Fruit fly (Drosophila melanogaster): ENCODE measurements around the gene Inx2.
A peak's percentile ranks its signal among the peaks of the same experiment; 100 is the strongest.

The Inx2 gene

dm6 chrX:6988632-6989338, 9.7 kb upstream of the Inx2 start (continued):
- TF ChIP-seq CG17829 (tag; optimal IDR thresholded peaks at IDR 0.05) (no peak), ttk (GFP tag; IDR thresholded peaks at IDR 0.05) (no peak), H15 (GFP tag; IDR thresholded peaks at IDR 0.05) (no peak), CG8089 (GFP tag; optimal IDR thresholded peaks at IDR 0.05) (no peak), CG34422 (GFP tag; IDR thresholded peaks at IDR 0.05) (no peak), CG4730 (GFP tag; IDR thresholded peaks at IDR 0.05) (no peak), CG8924 (tag; optimal IDR thresholded peaks at IDR 0.05) (peak; percentile 0), CG15479 (GFP tag; optimal IDR thresholded peaks at IDR 0.05) (peak; percentile 32), zen (tag; optimal IDR thresholded peaks at IDR 0.05) (peak; percentile 39), CG1647 (GFP tag; optimal IDR thresholded peaks at IDR 0.05) (no peak), Antp (GFP tag; optimal IDR thresholded peaks at IDR 0.05) (no peak), CG11398 (GFP tag; optimal IDR thresholded peaks at IDR 0.05) (no peak), Oli (tag; optimal IDR thresholded peaks at IDR 0.05) (no peak), Jarid2 (GFP tag; optimal IDR thresholded peaks at IDR 0.05) (no peak), repo (GFP tag; optimal IDR thresholded peaks at IDR 0.05) (no peak), CG33557 (GFP tag; optimal IDR thresholded peaks at IDR 0.05) (no peak), CG6654 (GFP tag; optimal IDR thresholded peaks at IDR 0.05) (no peak), pros (GFP tag; optimal IDR thresholded peaks at IDR 0.05) (peak; percentile 98), ac (GFP tag; optimal IDR thresholded peaks at IDR 0.05) (no peak), CG7786 (GFP tag; optimal IDR thresholded peaks at IDR 0.05) (no peak), ssp (GFP tag; IDR thresholded peaks at IDR 0.05) (no peak), NC2α (GFP tag; optimal IDR thresholded peaks at IDR 0.05) (no peak), CG7928 (GFP tag; optimal IDR thresholded peaks at IDR 0.05) (no peak), twi (tag; optimal IDR thresholded peaks at IDR 0.05) (peak; percentile 99), CG3847 (GFP tag; IDR thresholded peaks at IDR 0.05) (no peak), eve (GFP tag; optimal IDR thresholded peaks at IDR 0.05) (no peak), CG31388 (GFP tag; optimal IDR thresholded peaks at IDR 0.05) (no peak), CG32532 (GFP tag; IDR thresholded peaks at IDR 0.05) (no peak), CG17385 (GFP tag; optimal IDR thresholded peaks at IDR 0.05) (peak; percentile 18), Blimp-1 (GFP tag; optimal IDR thresholded peaks at IDR 0.05) (no peak), TFAM (GFP tag; optimal IDR thresholded peaks at IDR 0.05) (no peak), pita (GFP tag; optimal IDR thresholded peaks at IDR 0.05) (no peak), Scr (GFP tag; IDR thresholded peaks at IDR 0.05; ENCODE audit: partially characterized antibody) (no peak), zfh2 (GFP tag; optimal IDR thresholded peaks at IDR 0.05) (no peak), tll (GFP tag; optimal IDR thresholded peaks at IDR 0.05) (peak in 1 of 2 experiments; percentile 13), sd (tag; optimal IDR thresholded peaks at IDR 0.05) (peak; percentile 53), Drgx (GFP tag; IDR thresholded peaks at IDR 0.05) (no peak), CG6854 (GFP tag; optimal IDR thresholded peaks at IDR 0.05) (no peak), CG11504 (tag; optimal IDR thresholded peaks at IDR 0.05) (no peak)

dm6 chrX:6990105-6990504, 8.4 kb upstream of the Inx2 start:
- TF ChIP-seq CG13123 (GFP tag; optimal IDR thresholded peaks at IDR 0.05) (no peak), trh (GFP tag; optimal IDR thresholded peaks at IDR 0.05) (no peak), ranshi (GFP tag; IDR thresholded peaks at IDR 0.05) (no peak), so (GFP tag; IDR thresholded peaks at IDR 0.05) (no peak), gsb-n (tag; optimal IDR thresholded peaks at IDR 0.05) (peak; percentile 50), z (GFP tag; IDR thresholded peaks at IDR 0.05) (no peak), sisA (GFP tag; IDR thresholded peaks at IDR 0.05) (0 out of 2 replicates have a peak, but pooled peaks have one; percentile 7), ERR (GFP tag; optimal IDR thresholded peaks at IDR 0.05) (no peak), phol (tag; optimal IDR thresholded peaks at IDR 0.05) (peak; percentile 1), Hr3 (GFP tag; optimal IDR thresholded peaks at IDR 0.05) (no peak), Hey (tag; optimal IDR thresholded peaks at IDR 0.05) (no peak), CG3065 (GFP tag; optimal IDR thresholded peaks at IDR 0.05) (no peak), pzg (GFP tag; optimal IDR thresholded peaks at IDR 0.05) (no peak), Taf1 (GFP tag; IDR thresholded peaks at IDR 0.05) (no peak)
